Worm (Caenorhabditis elegans): ENCODE measurements around the gene pst-1.
A peak's percentile ranks its signal among the peaks of the same experiment; 100 is the strongest.

Gene pst-1

ce11 chrV:5907090-5907489 is 36.2 kb upstream of the pst-1 start, which contains the start of gene C04E6.4:
Gene C04E6.4 (plus strand): TSS chrV:5907390.
- TF ChIP-seq Y5F2A.4 (GFP tag; optimal IDR thresholded peaks at IDR 0.05) = no peak
- TF ChIP-seq egl-43 (GFP tag; IDR thresholded peaks at IDR 0.05) = no peak
- TF ChIP-seq nhr-28 (tag; optimal IDR thresholded peaks at IDR 0.05) = no peak
- no peak for TF ChIP-seq attf-4 (tag; optimal IDR thresholded peaks at IDR 0.05)
- no peak for TF ChIP-seq hlh-30 (tag; optimal IDR thresholded peaks at IDR 0.05; ENCODE audit: insufficient read depth)
- TF ChIP-seq sdz-12 (GFP tag; optimal IDR thresholded peaks at IDR 0.05) = no peak

ce11 chrV:5912426-5912825 is 30.8 kb upstream of the pst-1 start, which contains the start of gene C04E6.13:
Gene C04E6.13 (plus strand): TSS chrV:5912726.
- TF ChIP-seq unc-62 (GFP tag; optimal IDR thresholded peaks at IDR 0.05 in 1 of 2) (peak in 1 of 2 experiments; percentile 15), unc-62 (tag; optimal IDR thresholded peaks at IDR 0.05) (no peak), D1046.2 (GFP tag; IDR thresholded peaks at IDR 0.05) (no peak), nhr-102 (tag; optimal IDR thresholded peaks at IDR 0.05) (no peak)

- TF ChIP-seq unc-62 (GFP tag; optimal IDR thresholded peaks at IDR 0.05 in 1 of 2) (peak in 1 of 2 experiments; percentile 90), unc-62 (tag; optimal IDR thresholded peaks at IDR 0.05) (no peak), Y48G9A.11 (GFP tag; IDR thresholded peaks at IDR 0.05) (no peak), nhr-25 (tag; optimal IDR thresholded peaks at IDR 0.05; ENCODE audit: borderline replicate concordance, insufficient read depth) (no peak), nhr-111 (GFP tag; optimal IDR thresholded peaks at IDR 0.05) (no peak), dmd-8 (GFP tag; IDR thresholded peaks at IDR 0.05) (no peak)
Observed at ce11 chrV:5916862-5917261, 26.4 kb upstream of the pst-1 start.

ce11 chrV:5917707-5918106 is 25.6 kb upstream of the pst-1 start, which contains the start of gene lrpr-1:
Gene lrpr-1 (minus strand): TSS chrV:5917891.
- TF ChIP-seq mes-2 (tag; optimal IDR thresholded peaks at IDR 0.05; ENCODE audit: poor library complexity, severe bottlenecking) = peak; percentile 99
- TF ChIP-seq dmd-6 (GFP tag; IDR thresholded peaks at IDR 0.05) = no peak
- TF ChIP-seq pha-4 (GFP tag; IDR thresholded peaks at IDR 0.05) = no peak
- no peak for TF ChIP-seq pha-4 (tag; optimal IDR thresholded peaks at IDR 0.05)
- TF ChIP-seq tag-97 (GFP tag; IDR thresholded peaks at IDR 0.05) = peak; percentile 81; the same call in 1 of the 2 replicates
- TF ChIP-seq ceh-44 (GFP tag; IDR thresholded peaks at IDR 0.05) = 0 out of 2 replicates have a peak, but pooled peaks have one; percentile 18
- TF ChIP-seq ceh-20 (GFP tag; IDR thresholded peaks at IDR 0.05) = peak; percentile 78
- no peak for TF ChIP-seq nhr-77 (tag; optimal IDR thresholded peaks at IDR 0.05)
- no peak for TF ChIP-seq nhr-76 (tag; optimal IDR thresholded peaks at IDR 0.05)
- TF ChIP-seq daf-12 (tag; optimal IDR thresholded peaks at IDR 0.05) = no peak
- TF ChIP-seq aha-1 (tag) = peak; percentile 84
- peak; percentile 30 for TF ChIP-seq jun-1 (tag; optimal IDR thresholded peaks at IDR 0.05)
- TF ChIP-seq arid-1 (GFP tag; conservative IDR thresholded peaks at IDR 0.05) = no peak
- peak; percentile 12 for TF ChIP-seq lin-13 (GFP tag; optimal IDR thresholded peaks at IDR 0.05)
- peak; percentile 38 for TF ChIP-seq duxl-1 (tag; optimal IDR thresholded peaks at IDR 0.05; ENCODE audit: poor library complexity)
- peak; percentile 43 for TF ChIP-seq nhr-11 (tag; optimal IDR thresholded peaks at IDR 0.05)
- no peak for TF ChIP-seq nhr-48 (tag; optimal IDR thresholded peaks at IDR 0.05)
- peak; percentile 97 for TF ChIP-seq ZK337.2 (GFP tag; IDR thresholded peaks at IDR 0.05)
- no peak for TF ChIP-seq sdz-12 (GFP tag; optimal IDR thresholded peaks at IDR 0.05)
- no peak for TF ChIP-seq mdl-1 (tag; optimal IDR thresholded peaks at IDR 0.05)
- no peak for TF ChIP-seq nhr-28 (tag; optimal IDR thresholded peaks at IDR 0.05)
- no peak for TF ChIP-seq snpc-4 (tag; optimal IDR thresholded peaks at IDR 0.05)
- TF ChIP-seq nhr-6 (tag; optimal IDR thresholded peaks at IDR 0.05) = peak; percentile 75
- TF ChIP-seq Y48G9A.11 (GFP tag; IDR thresholded peaks at IDR 0.05) = peak; percentile 93
- 0 out of 4 replicates have a peak, but pooled peaks of 1 of the 2 experiments have one; percentile 81 for TF ChIP-seq madf-5 (GFP tag; IDR thresholded peaks at IDR 0.05)
- peak; percentile 3 for TF ChIP-seq fkh-10 (GFP tag; optimal IDR thresholded peaks at IDR 0.05)
- peak; percentile 52 for TF ChIP-seq F49E8.2 (tag; optimal IDR thresholded peaks at IDR 0.05; ENCODE audit: borderline replicate concordance)
- TF ChIP-seq dmd-8 (GFP tag; IDR thresholded peaks at IDR 0.05) = no peak
- TF ChIP-seq zag-1 (tag; optimal IDR thresholded peaks at IDR 0.05) = no peak
- TF ChIP-seq dmd-9 (GFP tag; IDR thresholded peaks at IDR 0.05) = peak; percentile 91
- no peak for TF ChIP-seq nhr-10 (tag; optimal IDR thresholded peaks at IDR 0.05)
- TF ChIP-seq mep-1 (tag; optimal IDR thresholded peaks at IDR 0.05) = no peak
- TF ChIP-seq daf-16 (GFP tag; optimal IDR thresholded peaks at IDR 0.05) = peak in 1 of 2 experiments; percentile 49
- TF ChIP-seq daf-16 (tag; optimal IDR thresholded peaks at IDR 0.05) = no peak
- TF ChIP-seq saeg-2 (GFP tag; IDR thresholded peaks at IDR 0.05) = no peak
- peak; percentile 99 for TF ChIP-seq dpl-1 (GFP tag; optimal IDR thresholded peaks at IDR 0.05)
